Fruit fly (Drosophila melanogaster): Measurements from ENCODE around the gene RanGAP.

The RanGAP gene

DNA sequence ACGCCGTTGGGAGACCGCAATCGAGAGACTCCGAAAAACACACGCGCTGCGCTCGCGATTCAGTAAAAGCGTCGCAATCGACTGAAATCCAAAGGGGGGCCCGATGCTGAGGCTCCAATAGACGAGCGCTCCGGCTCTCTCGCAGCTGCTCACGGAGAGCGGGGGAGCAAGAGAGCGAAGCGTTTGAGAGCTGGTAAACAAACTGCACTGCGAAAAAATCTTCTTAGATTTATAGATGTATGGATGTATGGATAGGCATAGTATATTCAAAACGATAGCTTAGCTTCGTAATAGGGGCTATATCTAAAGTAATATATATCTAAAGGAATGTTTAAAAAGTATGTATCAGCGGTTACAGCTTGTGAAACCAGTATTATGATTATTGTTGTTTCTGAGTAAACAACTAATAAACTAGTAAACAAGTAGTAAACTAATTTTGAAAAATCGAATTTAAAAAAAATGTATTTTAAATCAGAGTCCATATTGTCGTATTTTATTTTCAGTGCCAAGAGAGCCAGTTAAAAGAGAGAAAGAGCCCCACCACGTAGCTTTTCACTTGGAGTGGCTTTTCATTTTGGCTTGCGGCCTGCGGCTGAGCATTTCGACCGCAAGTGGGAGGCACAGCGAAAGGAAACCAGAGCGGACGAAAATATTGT is 18.2 kb upstream of the RanGAP start, which contains the start of the genes Alp12 and CG13085 (continued):
- TF ChIP-seq tai (GFP tag; optimal IDR thresholded peaks at IDR 0.05), result no peak
- TF ChIP-seq ey (GFP tag; optimal IDR thresholded peaks at IDR 0.05), result peak; percentile 94
- TF ChIP-seq dmrt93B (GFP tag; optimal IDR thresholded peaks at IDR 0.05), result peak; percentile 90
- peak; percentile 96 for TF ChIP-seq fru (GFP tag; optimal IDR thresholded peaks at IDR 0.05)
- TF ChIP-seq h (GFP tag; optimal IDR thresholded peaks at IDR 0.05), result peak; percentile 94
- no peak for TF ChIP-seq Abd-B (GFP tag; optimal IDR thresholded peaks at IDR 0.05)
- TF ChIP-seq Mio (GFP tag; optimal IDR thresholded peaks at IDR 0.05), result peak; percentile 33
- TF ChIP-seq Vsx2 (GFP tag; optimal IDR thresholded peaks at IDR 0.05; ENCODE audit: partially characterized antibody), result peak; percentile 45
- TF ChIP-seq jim (GFP tag; optimal IDR thresholded peaks at IDR 0.05), result no peak
- TF ChIP-seq Rel (GFP tag; optimal IDR thresholded peaks at IDR 0.05), result peak; percentile 60
- TF ChIP-seq Rel (tag; optimal IDR thresholded peaks at IDR 0.05), result peak; percentile 58
- TF ChIP-seq lola (GFP tag; optimal IDR thresholded peaks at IDR 0.05), result no peak
- peak; percentile 80 for TF ChIP-seq sage (GFP tag; optimal IDR thresholded peaks at IDR 0.05)
- TF ChIP-seq Hnf4 (GFP tag; optimal IDR thresholded peaks at IDR 0.05), result peak; percentile 84
- no peak for TF ChIP-seq GATAd (GFP tag; optimal IDR thresholded peaks at IDR 0.05)
- TF ChIP-seq Hr78 (GFP tag; optimal IDR thresholded peaks at IDR 0.05), result no peak
- peak; percentile 93 for TF ChIP-seq HLH106 (tag; optimal IDR thresholded peaks at IDR 0.05)
- peak; percentile 94 for TF ChIP-seq rgr (GFP tag; optimal IDR thresholded peaks at IDR 0.05)

DNA sequence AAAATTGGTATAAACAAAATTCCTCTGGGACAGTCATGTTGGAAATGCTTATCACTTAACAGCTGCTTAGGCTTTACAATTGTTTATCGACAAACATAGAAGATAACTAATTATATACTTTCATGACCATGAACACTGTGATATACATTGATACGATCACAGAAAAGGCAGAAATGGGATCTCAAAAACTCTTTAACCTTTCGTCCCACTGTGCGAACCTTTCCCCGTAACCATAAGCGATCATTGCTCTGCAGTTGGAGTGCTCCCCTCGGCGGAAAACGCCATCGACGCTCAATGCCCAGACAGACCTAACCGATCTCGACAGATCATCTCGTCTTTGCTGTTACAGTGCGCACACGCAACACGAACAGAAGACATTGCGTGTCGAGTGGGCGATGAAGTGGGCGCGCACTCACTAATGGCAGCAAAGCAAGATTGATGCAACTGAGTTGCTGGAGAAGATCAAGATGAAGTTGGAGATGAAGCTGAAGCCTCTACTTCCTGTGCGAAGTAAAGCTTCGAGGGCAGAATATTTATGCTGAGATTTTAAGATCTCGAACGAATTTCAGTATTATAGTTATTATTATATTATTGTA is 17.4 kb upstream of the RanGAP start:
- TF ChIP-seq jim (GFP tag; optimal IDR thresholded peaks at IDR 0.05) (no peak), Abd-B (GFP tag; optimal IDR thresholded peaks at IDR 0.05) (no peak), Hnf4 (GFP tag; optimal IDR thresholded peaks at IDR 0.05) (no peak), br (GFP tag; optimal IDR thresholded peaks at IDR 0.05) (no peak), Jra (GFP tag; optimal IDR thresholded peaks at IDR 0.05) (no peak), HLH106 (tag; optimal IDR thresholded peaks at IDR 0.05) (no peak), Myc (optimal IDR thresholded peaks at IDR 0.05) (no peak), Dif (GFP tag; optimal IDR thresholded peaks at IDR 0.05; ENCODE audit: partially characterized antibody) (no peak), Hr83 (GFP tag; optimal IDR thresholded peaks at IDR 0.05; ENCODE audit: poor library complexity, severe bottlenecking) (no peak), Rel (GFP tag; optimal IDR thresholded peaks at IDR 0.05) (no peak), Rel (tag; optimal IDR thresholded peaks at IDR 0.05) (no peak), foxo (GFP tag; optimal IDR thresholded peaks at IDR 0.05) (no peak), CG9705 (GFP tag; optimal IDR thresholded peaks at IDR 0.05) (no peak), pan (optimal IDR thresholded peaks at IDR 0.05) (no peak), sv (GFP tag; optimal IDR thresholded peaks at IDR 0.05) (no peak), tai (GFP tag; optimal IDR thresholded peaks at IDR 0.05) (no peak), sage (GFP tag; optimal IDR thresholded peaks at IDR 0.05) (no peak)

DNA sequence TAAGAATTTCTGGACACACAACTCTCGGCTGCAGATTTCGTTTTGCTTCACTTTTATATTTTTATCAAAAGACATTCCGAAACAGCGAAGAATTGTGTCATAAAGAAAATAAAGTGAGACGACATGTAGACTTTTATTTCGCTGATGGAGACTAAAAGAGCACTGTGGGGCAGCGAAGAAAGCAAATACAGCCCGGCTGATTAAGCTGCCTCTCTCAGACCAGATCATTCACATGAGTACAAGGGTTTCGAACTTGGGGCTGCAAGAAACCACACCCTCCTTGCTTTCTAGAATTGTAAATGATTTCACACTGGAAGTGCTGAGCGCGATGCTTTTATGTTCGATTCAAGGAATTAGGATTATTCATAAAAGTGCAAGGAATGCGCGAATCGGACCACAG is 16.7 kb upstream of the RanGAP start:
- TF ChIP-seq br (GFP tag; optimal IDR thresholded peaks at IDR 0.05), result no peak
- peak; percentile 5 for TF ChIP-seq h (GFP tag; optimal IDR thresholded peaks at IDR 0.05)
- TF ChIP-seq CrebA (GFP tag; optimal IDR thresholded peaks at IDR 0.05; ENCODE audit: borderline replicate concordance), result no peak
- TF ChIP-seq sv (GFP tag; optimal IDR thresholded peaks at IDR 0.05), result no peak
- TF ChIP-seq Hr83 (GFP tag; optimal IDR thresholded peaks at IDR 0.05; ENCODE audit: poor library complexity, severe bottlenecking), result peak; percentile 28
- TF ChIP-seq foxo (GFP tag; optimal IDR thresholded peaks at IDR 0.05), result no peak
- no peak for TF ChIP-seq GATAd (GFP tag; optimal IDR thresholded peaks at IDR 0.05)
- TF ChIP-seq rgr (GFP tag; optimal IDR thresholded peaks at IDR 0.05), result no peak

DNA sequence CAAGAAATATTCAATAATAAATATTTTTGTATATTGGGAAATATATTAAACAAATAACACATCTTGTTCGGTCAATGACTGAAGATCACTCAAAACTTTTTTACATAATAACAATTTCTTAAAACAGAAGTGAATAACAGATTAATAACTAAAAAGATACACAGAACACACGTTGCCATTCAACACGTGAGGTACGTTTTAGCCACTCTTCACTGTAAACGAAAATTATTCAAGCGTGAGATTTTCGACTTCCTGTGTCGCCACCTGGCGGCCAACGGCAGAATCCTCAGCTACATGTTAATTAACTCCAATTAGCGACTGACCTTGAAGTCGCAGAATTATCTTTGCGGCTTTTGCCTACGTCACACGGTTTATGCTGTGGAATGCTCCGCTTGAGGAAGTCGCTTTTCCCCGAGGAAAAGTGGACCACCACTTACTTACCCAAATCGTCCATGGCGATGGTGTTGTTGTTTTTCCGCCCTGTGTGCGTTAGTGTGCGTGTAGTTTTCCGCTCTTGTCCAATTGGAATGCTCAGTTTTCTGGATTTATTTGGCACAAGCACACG is 15.9 kb upstream of the RanGAP start:
- TF ChIP-seq Jra (GFP tag; optimal IDR thresholded peaks at IDR 0.05) (no peak), OdsH (GFP tag; optimal IDR thresholded peaks at IDR 0.05) (peak; percentile 58), Abd-B (GFP tag; optimal IDR thresholded peaks at IDR 0.05) (no peak), Myc (optimal IDR thresholded peaks at IDR 0.05) (no peak), brk (GFP tag; optimal IDR thresholded peaks at IDR 0.05) (peak; percentile 70), GATAd (GFP tag; optimal IDR thresholded peaks at IDR 0.05) (no peak), dmrt93B (GFP tag; optimal IDR thresholded peaks at IDR 0.05) (peak; percentile 21), fru (GFP tag; optimal IDR thresholded peaks at IDR 0.05) (peak; percentile 65), sv (GFP tag; optimal IDR thresholded peaks at IDR 0.05) (peak; percentile 94), h (GFP tag; optimal IDR thresholded peaks at IDR 0.05) (peak; percentile 44), Dif (GFP tag; optimal IDR thresholded peaks at IDR 0.05; ENCODE audit: partially characterized antibody) (no peak), sage (GFP tag; optimal IDR thresholded peaks at IDR 0.05) (peak; percentile 59), Sp1 (GFP tag; optimal IDR thresholded peaks at IDR 0.05) (peak; percentile 40), ey (GFP tag; optimal IDR thresholded peaks at IDR 0.05) (peak; percentile 46), pan (optimal IDR thresholded peaks at IDR 0.05) (no peak), dl (GFP tag; optimal IDR thresholded peaks at IDR 0.05; ENCODE audit: insufficient read depth in 1 of 2, partially characterized antibody in 2 of 2) (no peak), Vsx2 (GFP tag; optimal IDR thresholded peaks at IDR 0.05; ENCODE audit: partially characterized antibody) (peak; percentile 81), CG32264 (GFP tag; optimal IDR thresholded peaks at IDR 0.05) (peak; percentile 6), Dfd (GFP tag; optimal IDR thresholded peaks at IDR 0.05) (no peak), foxo (GFP tag; optimal IDR thresholded peaks at IDR 0.05) (peak in 1 of 2 experiments; percentile 73), rgr (GFP tag; optimal IDR thresholded peaks at IDR 0.05) (peak; percentile 68), HLH106 (tag; optimal IDR thresholded peaks at IDR 0.05) (peak; percentile 69), woc (GFP tag; optimal IDR thresholded peaks at IDR 0.05) (peak; percentile 30), CrebA (GFP tag; optimal IDR thresholded peaks at IDR 0.05; ENCODE audit: borderline replicate concordance) (no peak), N (GFP tag; optimal IDR thresholded peaks at IDR 0.05) (no peak), jim (GFP tag; optimal IDR thresholded peaks at IDR 0.05) (no peak), psq (GFP tag; optimal IDR thresholded peaks at IDR 0.05) (peak; percentile 53), br (GFP tag; optimal IDR thresholded peaks at IDR 0.05) (peak; percentile 29)
